Fruit fly (Drosophila melanogaster): ENCODE data around the gene myd.

myd gene

dm6 chr3R:19157997-19158396 is 22.5 kb upstream of the myd start (continued):
- TF ChIP-seq croc (GFP tag; conservative IDR thresholded peaks at IDR 0.05), result no peak
- no peak for TF ChIP-seq CG11247 (GFP tag; IDR thresholded peaks at IDR 0.05)
- no peak for TF ChIP-seq Mes4 (GFP tag; optimal IDR thresholded peaks at IDR 0.05)
- TF ChIP-seq CG12942 (GFP tag; optimal IDR thresholded peaks at IDR 0.05), result no peak
- no peak for TF ChIP-seq CG12104 (GFP tag; optimal IDR thresholded peaks at IDR 0.05)
- TF ChIP-seq tgo (GFP tag; IDR thresholded peaks at IDR 0.05), result no peak; the same call in 2 of the 3 replicates
- TF ChIP-seq CG17912 (GFP tag; optimal IDR thresholded peaks at IDR 0.05), result no peak
- TF ChIP-seq cad (GFP tag; optimal IDR thresholded peaks at IDR 0.05), result no peak
- 0 out of 2 replicates have a peak, but pooled peaks have one; percentile 36 for TF ChIP-seq vvl (GFP tag; IDR thresholded peaks at IDR 0.05)
- no peak for TF ChIP-seq run (tag; optimal IDR thresholded peaks at IDR 0.05)
- no peak for TF ChIP-seq NFAT (GFP tag; IDR thresholded peaks at IDR 0.05)
- no peak for TF ChIP-seq CG1647 (GFP tag; optimal IDR thresholded peaks at IDR 0.05)
- peak in 1 of 2 experiments; percentile 22 for TF ChIP-seq tll (GFP tag; optimal IDR thresholded peaks at IDR 0.05)
- no peak for TF ChIP-seq HLHmδ (GFP tag; optimal IDR thresholded peaks at IDR 0.05)
- no peak for TF ChIP-seq CG9876 (GFP tag; optimal IDR thresholded peaks at IDR 0.05)
- no peak for TF ChIP-seq CG6765 (GFP tag; optimal IDR thresholded peaks at IDR 0.05)
- TF ChIP-seq BEAF-32 (GFP tag; optimal IDR thresholded peaks at IDR 0.05), result no peak
- TF ChIP-seq CG8290 (GFP tag; optimal IDR thresholded peaks at IDR 0.05), result no peak
- peak in 1 of 2 experiments; percentile 3 for TF ChIP-seq CG8290 (tag; optimal IDR thresholded peaks at IDR 0.05)
- no peak for TF ChIP-seq Mrtf (GFP tag; IDR thresholded peaks at IDR 0.05)
- no peak for TF ChIP-seq Fer2 (tag; optimal IDR thresholded peaks at IDR 0.05)
- no peak for TF ChIP-seq CG15601 (tag; optimal IDR thresholded peaks at IDR 0.05)
- TF ChIP-seq CG10654 (GFP tag; optimal IDR thresholded peaks at IDR 0.05), result no peak
- TF ChIP-seq stc (GFP tag; IDR thresholded peaks at IDR 0.05), result no peak
- TF ChIP-seq chinmo (GFP tag; IDR thresholded peaks at IDR 0.05; ENCODE audit: partially characterized antibody), result no peak
- TF ChIP-seq CG10431 (GFP tag; optimal IDR thresholded peaks at IDR 0.05), result no peak
- TF ChIP-seq Jarid2 (GFP tag; optimal IDR thresholded peaks at IDR 0.05), result no peak
- TF ChIP-seq CG11695 (GFP tag; IDR thresholded peaks at IDR 0.05), result no peak
- peak; percentile 45; the same call in 1 of the 2 replicates for TF ChIP-seq CG6689 (GFP tag; IDR thresholded peaks at IDR 0.05)
- no peak for TF ChIP-seq NK7.1 (GFP tag; optimal IDR thresholded peaks at IDR 0.05)
- TF ChIP-seq CG6654 (GFP tag; optimal IDR thresholded peaks at IDR 0.05), result no peak
- no peak for TF ChIP-seq CG5953 (GFP tag; IDR thresholded peaks at IDR 0.05)
- no peak for TF ChIP-seq schlank (tag; optimal IDR thresholded peaks at IDR 0.05)
- no peak for TF ChIP-seq CG8924 (tag; optimal IDR thresholded peaks at IDR 0.05)
- TF ChIP-seq Dll (GFP tag; IDR thresholded peaks at IDR 0.05; ENCODE audit: partially characterized antibody), result no peak
- no peak for TF ChIP-seq Nf-YA (GFP tag; IDR thresholded peaks at IDR 0.05)
- TF ChIP-seq MTF-1 (GFP tag; optimal IDR thresholded peaks at IDR 0.05; ENCODE audit: borderline replicate concordance), result no peak
- TF ChIP-seq CG15696 (tag; optimal IDR thresholded peaks at IDR 0.05), result no peak
- TF ChIP-seq H15 (GFP tag; IDR thresholded peaks at IDR 0.05), result no peak
- no peak for TF ChIP-seq al (GFP tag; IDR thresholded peaks at IDR 0.05)
- peak in 1 of 2 experiments; percentile 13 for TF ChIP-seq bsh (GFP tag; optimal IDR thresholded peaks at IDR 0.05)
- TF ChIP-seq Dek (tag; optimal IDR thresholded peaks at IDR 0.05), result no peak
- TF ChIP-seq CHES-1-like (GFP tag; optimal IDR thresholded peaks at IDR 0.05), result no peak
- no peak for TF ChIP-seq CG34376 (GFP tag; optimal IDR thresholded peaks at IDR 0.05)
- TF ChIP-seq CG9932 (GFP tag; IDR thresholded peaks at IDR 0.05), result no peak
- TF ChIP-seq inv (GFP tag; IDR thresholded peaks at IDR 0.05; ENCODE audit: partially characterized antibody), result no peak
- TF ChIP-seq CG32772 (GFP tag; IDR thresholded peaks at IDR 0.05), result peak; percentile 35; the same call in 1 of the 2 replicates
- no peak for TF ChIP-seq CG4617 (GFP tag; optimal IDR thresholded peaks at IDR 0.05; ENCODE audit: borderline replicate concordance)
- TF ChIP-seq CG18011 (GFP tag; optimal IDR thresholded peaks at IDR 0.05), result no peak
- peak; percentile 22; the same call in 1 of the 3 replicates for TF ChIP-seq dysf (GFP tag; IDR thresholded peaks at IDR 0.05)
- no peak for TF ChIP-seq lmd (GFP tag; IDR thresholded peaks at IDR 0.05)
- no peak for TF ChIP-seq CG4360 (GFP tag; IDR thresholded peaks at IDR 0.05)
